Worm (Caenorhabditis elegans): ENCODE data around the gene C39B10.1.

C39B10.1 gene

ce11 chrX:10443836-10444235 lies 19.6 kb downstream of the C39B10.1 start, which contains the start of gene C39B10.3:
Gene C39B10.3, plus strand, starts transcription at chrX:10444136.
- TF ChIP-seq mbf-1 (tag; optimal IDR thresholded peaks at IDR 0.05) (no peak), F13H6.1 (tag; optimal IDR thresholded peaks at IDR 0.05) (no peak), lin-13 (GFP tag; optimal IDR thresholded peaks at IDR 0.05) (no peak), sma-9 (GFP tag; optimal IDR thresholded peaks at IDR 0.05) (no peak), sma-9 (tag; optimal IDR thresholded peaks at IDR 0.05) (no peak), snpc-4 (tag; optimal IDR thresholded peaks at IDR 0.05) (no peak), lin-39 (tag; optimal IDR thresholded peaks at IDR 0.05) (no peak), sma-3 (GFP tag; optimal IDR thresholded peaks at IDR 0.05) (no peak), nhr-12 (tag; optimal IDR thresholded peaks at IDR 0.05) (no peak)

DNA sequence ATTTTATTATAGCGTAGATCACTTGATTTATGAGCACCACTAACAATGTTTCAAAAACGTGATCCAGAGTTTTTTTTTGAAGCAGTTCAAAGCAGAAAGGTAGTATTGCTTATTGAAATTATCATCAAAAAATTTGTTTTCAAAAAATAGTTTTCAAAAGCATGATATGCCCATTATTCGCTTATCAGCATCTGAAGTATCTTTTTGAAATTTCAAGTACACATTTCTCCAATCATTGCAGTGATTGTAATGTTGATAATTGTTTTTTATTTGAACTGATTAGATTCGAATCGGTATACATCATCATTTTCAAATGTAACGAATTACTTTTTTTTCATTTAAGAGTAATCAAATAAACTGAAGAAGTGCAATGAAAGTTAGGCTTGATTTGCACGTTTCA lies 22.7 kb downstream of the C39B10.1 start:
- TF ChIP-seq skn-1 (tag; optimal IDR thresholded peaks at IDR 0.05) (peak; percentile 54), nhr-25 (tag; optimal IDR thresholded peaks at IDR 0.05) (no peak), nhr-23 (tag; optimal IDR thresholded peaks at IDR 0.05) (no peak), fos-1 (tag; optimal IDR thresholded peaks at IDR 0.05) (peak; percentile 25), elt-1 (tag; optimal IDR thresholded peaks at IDR 0.05) (no peak), lin-13 (GFP tag; optimal IDR thresholded peaks at IDR 0.05) (no peak)

- TF ChIP-seq nhr-10 (tag; optimal IDR thresholded peaks at IDR 0.05) (no peak), gmeb-1 (tag; optimal IDR thresholded peaks at IDR 0.05) (no peak), R02D3.7 (tag; optimal IDR thresholded peaks at IDR 0.05) (no peak), mab-5 (tag; optimal IDR thresholded peaks at IDR 0.05) (no peak), egl-27 (tag; optimal IDR thresholded peaks at IDR 0.05) (no peak), dmd-4 (tag; optimal IDR thresholded peaks at IDR 0.05) (no peak), unc-39 (tag; optimal IDR thresholded peaks at IDR 0.05) (no peak), fos-1 (tag; optimal IDR thresholded peaks at IDR 0.05) (no peak), nhr-77 (tag; optimal IDR thresholded peaks at IDR 0.05) (no peak), unc-62 (GFP tag; optimal IDR thresholded peaks at IDR 0.05) (no peak), ceh-16 (tag; optimal IDR thresholded peaks at IDR 0.05) (no peak)
Observed at ce11 chrX:10437421-10437820, 26.0 kb downstream of the C39B10.1 start.

ce11 chrX:10435492-10435939 lies 27.9 kb downstream of the C39B10.1 start:
- no peak for TF ChIP-seq skn-1 (tag; optimal IDR thresholded peaks at IDR 0.05)
- TF ChIP-seq nhr-237 (tag; optimal IDR thresholded peaks at IDR 0.05): no peak
- TF ChIP-seq unc-55 (GFP tag; optimal IDR thresholded peaks at IDR 0.05): peak; percentile 91
- TF ChIP-seq nhr-23 (tag; optimal IDR thresholded peaks at IDR 0.05): no peak
- peak; percentile 34 for TF ChIP-seq egl-27 (tag; optimal IDR thresholded peaks at IDR 0.05)
- TF ChIP-seq ceh-82 (tag; optimal IDR thresholded peaks at IDR 0.05): no peak
- TF ChIP-seq Y55F3AM.14 (GFP tag; optimal IDR thresholded peaks at IDR 0.05): peak; percentile 65
- TF ChIP-seq nhr-11 (tag; optimal IDR thresholded peaks at IDR 0.05): no peak
- peak; percentile 5 to 81 for TF ChIP-seq mdl-1 (tag; optimal IDR thresholded peaks at IDR 0.05)
- no peak for TF ChIP-seq nhr-10 (tag; optimal IDR thresholded peaks at IDR 0.05)
- no peak for TF ChIP-seq nhr-21 (tag; optimal IDR thresholded peaks at IDR 0.05)
- TF ChIP-seq sma-3 (GFP tag; optimal IDR thresholded peaks at IDR 0.05): no peak
- no peak for TF ChIP-seq R02D3.7 (tag; optimal IDR thresholded peaks at IDR 0.05)
- peak; percentile 83 for TF ChIP-seq C34F6.9 (tag; optimal IDR thresholded peaks at IDR 0.05)
- TF ChIP-seq lsy-2 (tag; optimal IDR thresholded peaks at IDR 0.05): peak; percentile 39 to 75
- no peak for TF ChIP-seq gmeb-1 (tag; optimal IDR thresholded peaks at IDR 0.05)
- TF ChIP-seq snpc-4 (tag; optimal IDR thresholded peaks at IDR 0.05): peak; percentile 19
- TF ChIP-seq nhr-25 (tag; optimal IDR thresholded peaks at IDR 0.05): no peak
- TF ChIP-seq dmd-4 (tag; optimal IDR thresholded peaks at IDR 0.05): no peak
- peak; percentile 80 for TF ChIP-seq nhr-129 (tag; optimal IDR thresholded peaks at IDR 0.05)
- TF ChIP-seq mbf-1 (tag; optimal IDR thresholded peaks at IDR 0.05): no peak
- TF ChIP-seq unc-39 (tag; optimal IDR thresholded peaks at IDR 0.05): no peak
- TF ChIP-seq elt-3 (tag; optimal IDR thresholded peaks at IDR 0.05): no peak
- TF ChIP-seq aly-2 (tag; optimal IDR thresholded peaks at IDR 0.05): no peak
- TF ChIP-seq ztf-11 (tag; optimal IDR thresholded peaks at IDR 0.05): no peak
- no peak for TF ChIP-seq alr-1 (tag; optimal IDR thresholded peaks at IDR 0.05)
- no peak for TF ChIP-seq blmp-1 (tag; optimal IDR thresholded peaks at IDR 0.05; ENCODE audit: insufficient read depth)
- TF ChIP-seq ama-1 (optimal IDR thresholded peaks at IDR 0.05): no peak
- TF ChIP-seq zag-1 (tag; optimal IDR thresholded peaks at IDR 0.05): peak; percentile 95
- no peak for TF ChIP-seq nhr-77 (tag; optimal IDR thresholded peaks at IDR 0.05)
- peak; percentile 86 for TF ChIP-seq F13H6.1 (tag; optimal IDR thresholded peaks at IDR 0.05)
- peak; percentile 81 for TF ChIP-seq sem-4 (tag; optimal IDR thresholded peaks at IDR 0.05)
- no peak for TF ChIP-seq ztf-4 (tag; optimal IDR thresholded peaks at IDR 0.05)
- TF ChIP-seq elt-1 (tag; optimal IDR thresholded peaks at IDR 0.05): no peak
- TF ChIP-seq lin-13 (GFP tag; optimal IDR thresholded peaks at IDR 0.05): peak; percentile 65
- no peak for TF ChIP-seq ztf-1 (GFP tag; conservative IDR thresholded peaks at IDR 0.05)
- peak; percentile 63 for TF ChIP-seq mab-5 (tag; optimal IDR thresholded peaks at IDR 0.05)
- TF ChIP-seq lin-39 (tag; optimal IDR thresholded peaks at IDR 0.05): no peak
- TF ChIP-seq crh-2 (tag; optimal IDR thresholded peaks at IDR 0.05): peak; percentile 47
- peak; percentile 78 for TF ChIP-seq sma-9 (GFP tag; optimal IDR thresholded peaks at IDR 0.05)
- TF ChIP-seq sma-9 (tag; optimal IDR thresholded peaks at IDR 0.05): no peak
- no peak for TF ChIP-seq ZK546.5 (tag; optimal IDR thresholded peaks at IDR 0.05)
- peak; percentile 34 for TF ChIP-seq fos-1 (tag; optimal IDR thresholded peaks at IDR 0.05)
- no peak for TF ChIP-seq ceh-16 (tag; optimal IDR thresholded peaks at IDR 0.05)

Data from whole organism, L2 larva.